Worm (Caenorhabditis elegans): Measurements from ENCODE around the gene F49C12.12.

ce11 chrIV:9353728-9354127, 32.8 kb upstream of the F49C12.12 start:
- TF ChIP-seq ceh-22 (tag; optimal IDR thresholded peaks at IDR 0.05) (no peak), sdc-2 (tag; optimal IDR thresholded peaks at IDR 0.05) (no peak), ama-1 (optimal IDR thresholded peaks at IDR 0.05) (no peak), nhr-11 (tag; optimal IDR thresholded peaks at IDR 0.05) (no peak), fkh-10 (GFP tag; optimal IDR thresholded peaks at IDR 0.05) (no peak)

Measured in whole organism, late embryonic.